ENCODE assay signal across 4 worm cellular contexts in genomic region chrV:1003826-1004225, ce11.
A peak's percentile ranks its signal among the peaks of the same experiment; 100 is the strongest.
TF ChIP-seq lines count a peak whose summit lies in the region.

No protein-coding gene starts in this region.

TF ChIP-seq in whole organism, L2 larva, 48 proteins besides CTCF, POLR2A, EP300 and RAD21 (continues in another document):
- no peak for TF ChIP-seq ztf-11 (tag; optimal IDR thresholded peaks at IDR 0.05; lab: Kevin White, UChicago)
- TF ChIP-seq nhr-11 (tag; optimal IDR thresholded peaks at IDR 0.05; lab: Kevin White, UChicago), result no peak
- no peak for TF ChIP-seq nhr-77 (tag; optimal IDR thresholded peaks at IDR 0.05; lab: Kevin White, UChicago)
- TF ChIP-seq lin-11 (tag; optimal IDR thresholded peaks at IDR 0.05; lab: Kevin White, UChicago), result no peak
- peak; percentile 82 for TF ChIP-seq C34F6.9 (tag; optimal IDR thresholded peaks at IDR 0.05; lab: Kevin White, UChicago)
- TF ChIP-seq nhr-25 (tag; optimal IDR thresholded peaks at IDR 0.05; lab: Kevin White, UChicago), result peak; percentile 74
- no peak for TF ChIP-seq mab-5 (tag; optimal IDR thresholded peaks at IDR 0.05; lab: Kevin White, UChicago)
- no peak for TF ChIP-seq sma-9 (GFP tag; optimal IDR thresholded peaks at IDR 0.05; lab: Kevin White, UChicago)
- TF ChIP-seq sma-9 (tag; optimal IDR thresholded peaks at IDR 0.05; lab: Kevin White, UChicago), result no peak
- TF ChIP-seq nhr-10 (tag; optimal IDR thresholded peaks at IDR 0.05; lab: Kevin White, UChicago), result no peak
- no peak for TF ChIP-seq ceh-82 (tag; optimal IDR thresholded peaks at IDR 0.05; lab: Kevin White, UChicago)
- no peak for TF ChIP-seq egl-27 (tag; optimal IDR thresholded peaks at IDR 0.05; lab: Kevin White, UChicago)
- TF ChIP-seq lsy-2 (tag; optimal IDR thresholded peaks at IDR 0.05; lab: Kevin White, UChicago), result peak; percentile 37 to 77
- TF ChIP-seq aly-2 (tag; optimal IDR thresholded peaks at IDR 0.05; lab: Kevin White, UChicago), result no peak
- TF ChIP-seq nhr-23 (tag; optimal IDR thresholded peaks at IDR 0.05; lab: Kevin White, UChicago), result no peak
- TF ChIP-seq nhr-6 (tag; optimal IDR thresholded peaks at IDR 0.05; lab: Kevin White, UChicago), result peak; percentile 31
- TF ChIP-seq mbf-1 (tag; optimal IDR thresholded peaks at IDR 0.05; lab: Kevin White, UChicago), result no peak
- TF ChIP-seq ceh-16 (tag; optimal IDR thresholded peaks at IDR 0.05; lab: Kevin White, UChicago), result no peak
- TF ChIP-seq gmeb-1 (tag; optimal IDR thresholded peaks at IDR 0.05; lab: Kevin White, UChicago), result peak; percentile 52
- peak; percentile 75 for TF ChIP-seq F13H6.1 (tag; optimal IDR thresholded peaks at IDR 0.05; lab: Kevin White, UChicago)
- no peak for TF ChIP-seq unc-39 (tag; optimal IDR thresholded peaks at IDR 0.05; lab: Kevin White, UChicago)
- TF ChIP-seq lin-13 (GFP tag; optimal IDR thresholded peaks at IDR 0.05; lab: Kevin White, UChicago), result no peak
- TF ChIP-seq zag-1 (tag; optimal IDR thresholded peaks at IDR 0.05; lab: Kevin White, UChicago), result no peak
- no peak for TF ChIP-seq peb-1 (tag; optimal IDR thresholded peaks at IDR 0.05; lab: Kevin White, UChicago)
- no peak for TF ChIP-seq nhr-237 (tag; optimal IDR thresholded peaks at IDR 0.05; lab: Kevin White, UChicago)

TF ChIP-seq in whole organism, L4 larva, 104 proteins besides CTCF, POLR2A, EP300 and RAD21 (continues in another document):
- peak; percentile 90 for TF ChIP-seq aha-1 (tag; lab: Kevin White, UChicago)
- TF ChIP-seq nhr-111 (GFP tag; optimal IDR thresholded peaks at IDR 0.05; lab: Kevin White, UChicago), result no peak
- TF ChIP-seq hlh-11 (tag; optimal IDR thresholded peaks at IDR 0.05; lab: Kevin White, UChicago), result peak; percentile 40
- TF ChIP-seq mdt-29 (GFP tag; IDR thresholded peaks at IDR 0.05; lab: Robert Waterston, UW), result no peak
- no peak for TF ChIP-seq T26A8.4 (GFP tag; IDR thresholded peaks at IDR 0.05; lab: Robert Waterston, UW)
- TF ChIP-seq ztf-7 (tag; optimal IDR thresholded peaks at IDR 0.05; lab: Kevin White, UChicago), result peak; percentile 16
- no peak for TF ChIP-seq zfp-2 (tag; optimal IDR thresholded peaks at IDR 0.05; lab: Kevin White, UChicago)
- TF ChIP-seq mxl-3 (GFP tag; optimal IDR thresholded peaks at IDR 0.05; lab: Kevin White, UChicago), result peak; percentile 4
- peak; percentile 48 for TF ChIP-seq F37D6.2 (tag; optimal IDR thresholded peaks at IDR 0.05; lab: Kevin White, UChicago)
- TF ChIP-seq saeg-2 (GFP tag; IDR thresholded peaks at IDR 0.05; lab: Robert Waterston, UW), result no peak
- TF ChIP-seq mxl-2 (GFP tag; conservative IDR thresholded peaks at IDR 0.05; lab: Robert Waterston, UW), result no peak
- no peak for TF ChIP-seq ZK546.5 (tag; optimal IDR thresholded peaks at IDR 0.05; lab: Kevin White, UChicago)
- peak; percentile 41 for TF ChIP-seq dve-1 (tag; optimal IDR thresholded peaks at IDR 0.05; lab: Kevin White, UChicago; ENCODE audit: insufficient read depth)
- no peak for TF ChIP-seq lin-29 (GFP tag; IDR thresholded peaks at IDR 0.05; lab: Robert Waterston, UW)
- no peak for TF ChIP-seq zip-11 (GFP tag; IDR thresholded peaks at IDR 0.05; lab: Robert Waterston, UW)
- TF ChIP-seq fos-1 (tag; optimal IDR thresholded peaks at IDR 0.05; lab: Kevin White, UChicago), result no peak
- 0 out of 2 replicates have a peak, but pooled peaks have one; percentile 16 for TF ChIP-seq dmd-9 (GFP tag; IDR thresholded peaks at IDR 0.05; lab: Robert Waterston, UW)
- no peak for TF ChIP-seq ztf-11 (tag; optimal IDR thresholded peaks at IDR 0.05; lab: Kevin White, UChicago)
- TF ChIP-seq ama-1 (optimal IDR thresholded peaks at IDR 0.05; lab: Kevin White, UChicago), result no peak
- no peak for TF ChIP-seq lim-7 (GFP tag; IDR thresholded peaks at IDR 0.05; lab: Robert Waterston, UW)
- no peak for TF ChIP-seq gei-8 (GFP tag; optimal IDR thresholded peaks at IDR 0.05; lab: Kevin White, UChicago)
- TF ChIP-seq T20F7.1 (GFP tag; optimal IDR thresholded peaks at IDR 0.05; lab: Kevin White, UChicago), result peak; percentile 100
- TF ChIP-seq nhr-42 (GFP tag; IDR thresholded peaks at IDR 0.05; lab: Robert Waterston, UW), result no peak
- TF ChIP-seq dmd-8 (GFP tag; IDR thresholded peaks at IDR 0.05; lab: Robert Waterston, UW), result no peak
- no peak for TF ChIP-seq nhr-10 (tag; optimal IDR thresholded peaks at IDR 0.05; lab: Kevin White, UChicago)

TF ChIP-seq in whole organism, late embryonic, 69 proteins besides CTCF, POLR2A, EP300 and RAD21 (continues in another document):
- peak; percentile 96 for TF ChIP-seq pqm-1 (tag; optimal IDR thresholded peaks at IDR 0.05; lab: Kevin White, UChicago)
- TF ChIP-seq hlh-30 (tag; optimal IDR thresholded peaks at IDR 0.05; lab: Kevin White, UChicago; ENCODE audit: insufficient read depth), result no peak
- 0 out of 2 replicates have a peak, but pooled peaks have one; percentile 20 for TF ChIP-seq unc-3 (GFP tag; conservative IDR thresholded peaks at IDR 0.05; lab: Robert Waterston, UW)
- TF ChIP-seq unc-3 (tag; optimal IDR thresholded peaks at IDR 0.05; lab: Kevin White, UChicago), result peak; percentile 90
- TF ChIP-seq ceh-14 (tag; optimal IDR thresholded peaks at IDR 0.05; lab: Kevin White, UChicago), result peak; percentile 98
- TF ChIP-seq fkh-6 (tag; optimal IDR thresholded peaks at IDR 0.05; lab: Kevin White, UChicago), result peak; percentile 80
- peak; percentile 99 for TF ChIP-seq tbx-7 (tag; optimal IDR thresholded peaks at IDR 0.05; lab: Kevin White, UChicago)
- no peak for TF ChIP-seq ceh-48 (tag; optimal IDR thresholded peaks at IDR 0.05; lab: Kevin White, UChicago)
- TF ChIP-seq C08G9.2 (tag; optimal IDR thresholded peaks at IDR 0.05; lab: Kevin White, UChicago), result peak; percentile 97
- peak; percentile 37 for TF ChIP-seq unc-55 (GFP tag; optimal IDR thresholded peaks at IDR 0.05; lab: Kevin White, UChicago)
- peak; percentile 96 for TF ChIP-seq elt-2 (tag; optimal IDR thresholded peaks at IDR 0.05; lab: Kevin White, UChicago)
- TF ChIP-seq T23F11.4 (GFP tag; optimal IDR thresholded peaks at IDR 0.05; lab: Kevin White, UChicago), result peak; percentile 33
- TF ChIP-seq fkh-10 (GFP tag; optimal IDR thresholded peaks at IDR 0.05; lab: Kevin White, UChicago), result no peak
- TF ChIP-seq unc-42 (tag; optimal IDR thresholded peaks at IDR 0.05; lab: Kevin White, UChicago), result peak; percentile 73
- peak; percentile 86 for TF ChIP-seq ttx-3 (tag; optimal IDR thresholded peaks at IDR 0.05; lab: Kevin White, UChicago)
- TF ChIP-seq unc-86 (tag; optimal IDR thresholded peaks at IDR 0.05; lab: Kevin White, UChicago), result peak; percentile 89
- TF ChIP-seq fax-1 (tag; optimal IDR thresholded peaks at IDR 0.05; lab: Kevin White, UChicago), result peak; percentile 97
- peak; percentile 72 for TF ChIP-seq sdc-2 (tag; optimal IDR thresholded peaks at IDR 0.05; lab: Kevin White, UChicago)
- no peak for TF ChIP-seq ceh-45 (GFP tag; IDR thresholded peaks at IDR 0.05; lab: Robert Waterston, UW)
- no peak for TF ChIP-seq hlh-13 (GFP tag; optimal IDR thresholded peaks at IDR 0.05; lab: Kevin White, UChicago)
- peak; percentile 35 for TF ChIP-seq Y22D7AL.16 (tag; optimal IDR thresholded peaks at IDR 0.05; lab: Kevin White, UChicago)
- TF ChIP-seq madf-2 (tag; optimal IDR thresholded peaks at IDR 0.05; lab: Kevin White, UChicago), result peak; percentile 65
- peak; percentile 6 for TF ChIP-seq ceh-6 (GFP tag; optimal IDR thresholded peaks at IDR 0.05; lab: Kevin White, UChicago)
- peak; percentile 94 for TF ChIP-seq eyg-1 (tag; optimal IDR thresholded peaks at IDR 0.05; lab: Kevin White, UChicago)
- peak; percentile 95 for TF ChIP-seq hlh-8 (tag; optimal IDR thresholded peaks at IDR 0.05; lab: Kevin White, UChicago)
- TF ChIP-seq ceh-30 (tag; optimal IDR thresholded peaks at IDR 0.05; lab: Kevin White, UChicago), result no peak

TF ChIP-seq in whole organism, mixed stage, embryonic, 35 proteins besides CTCF, POLR2A, EP300 and RAD21 (continues in another document):
- peak; percentile 64 for TF ChIP-seq nhr-237 (tag; optimal IDR thresholded peaks at IDR 0.05; lab: Kevin White, UChicago)
- peak; percentile 56 for TF ChIP-seq M03D4.4 (tag; optimal IDR thresholded peaks at IDR 0.05; lab: Kevin White, UChicago)
- peak; percentile 45 for TF ChIP-seq cnd-1 (tag; optimal IDR thresholded peaks at IDR 0.05; lab: Kevin White, UChicago)
- no peak for TF ChIP-seq nhr-2 (tag; optimal IDR thresholded peaks at IDR 0.05; lab: Kevin White, UChicago)
- no peak for TF ChIP-seq flh-1 (GFP tag; optimal IDR thresholded peaks at IDR 0.05; lab: Kevin White, UChicago)
- TF ChIP-seq sem-2 (GFP tag; optimal IDR thresholded peaks at IDR 0.05; lab: Kevin White, UChicago), result peak; percentile 37
- peak; percentile 77 for TF ChIP-seq sptf-1 (tag; optimal IDR thresholded peaks at IDR 0.05; lab: Kevin White, UChicago)
- no peak for TF ChIP-seq ztf-11 (tag; optimal IDR thresholded peaks at IDR 0.05; lab: Kevin White, UChicago)
- no peak for TF ChIP-seq tbx-8 (GFP tag; optimal IDR thresholded peaks at IDR 0.05; lab: Kevin White, UChicago)
- TF ChIP-seq nhr-28 (tag; optimal IDR thresholded peaks at IDR 0.05; lab: Kevin White, UChicago), result no peak
- no peak for TF ChIP-seq nhr-76 (tag; optimal IDR thresholded peaks at IDR 0.05; lab: Kevin White, UChicago)
- TF ChIP-seq unc-120 (tag; optimal IDR thresholded peaks at IDR 0.05; lab: Kevin White, UChicago; ENCODE audit: poor library complexity, severe bottlenecking), result no peak
- TF ChIP-seq elt-3 (tag; optimal IDR thresholded peaks at IDR 0.05; lab: Kevin White, UChicago), result no peak
- no peak for TF ChIP-seq ceh-39 (tag; optimal IDR thresholded peaks at IDR 0.05; lab: Kevin White, UChicago)
- TF ChIP-seq lsy-2 (tag; optimal IDR thresholded peaks at IDR 0.05; lab: Kevin White, UChicago), result peak; percentile 45
- no peak for TF ChIP-seq snpc-4 (tag; optimal IDR thresholded peaks at IDR 0.05; lab: Kevin White, UChicago)
- no peak for TF ChIP-seq pha-4 (tag; optimal IDR thresholded peaks at IDR 0.05; lab: Kevin White, UChicago)
- peak; percentile 54 for TF ChIP-seq bed-3 (GFP tag; optimal IDR thresholded peaks at IDR 0.05; lab: Kevin White, UChicago)
- peak; percentile 27 for TF ChIP-seq drap-1 (GFP tag; optimal IDR thresholded peaks at IDR 0.05; lab: Kevin White, UChicago)
- peak; percentile 65 for TF ChIP-seq mep-1 (tag; optimal IDR thresholded peaks at IDR 0.05; lab: Kevin White, UChicago)
- peak; percentile 64 for TF ChIP-seq mls-2 (tag; optimal IDR thresholded peaks at IDR 0.05; lab: Kevin White, UChicago)
- no peak for TF ChIP-seq unc-62 (GFP tag; optimal IDR thresholded peaks at IDR 0.05; lab: Kevin White, UChicago)
- no peak for TF ChIP-seq ceh-43 (GFP tag; optimal IDR thresholded peaks at IDR 0.05; lab: Kevin White, UChicago)
- TF ChIP-seq nhr-12 (tag; optimal IDR thresholded peaks at IDR 0.05; lab: Kevin White, UChicago), result no peak
- no peak for TF ChIP-seq unc-39 (tag; optimal IDR thresholded peaks at IDR 0.05; lab: Kevin White, UChicago)
- peak; percentile 22 for TF ChIP-seq lin-13 (tag; optimal IDR thresholded peaks at IDR 0.05; lab: Kevin White, UChicago)
- no peak for TF ChIP-seq elt-1 (tag; optimal IDR thresholded peaks at IDR 0.05; lab: Kevin White, UChicago; ENCODE audit: borderline replicate concordance, insufficient read depth)
- TF ChIP-seq hlh-1 (tag; optimal IDR thresholded peaks at IDR 0.05; lab: Kevin White, UChicago), result no peak
- TF ChIP-seq mab-5 (tag; optimal IDR thresholded peaks at IDR 0.05; lab: Kevin White, UChicago), result no peak
- peak; percentile 59 for TF ChIP-seq ces-1 (GFP tag; optimal IDR thresholded peaks at IDR 0.05; lab: Kevin White, UChicago)
